Fruit fly (Drosophila melanogaster): Measurements from ENCODE around the gene CG6431.

- no peak for TF ChIP-seq h (optimal IDR thresholded peaks at IDR 0.05)
- no peak for TF ChIP-seq ttk (optimal IDR thresholded peaks at IDR 0.05)
- TF ChIP-seq psq (optimal IDR thresholded peaks at IDR 0.05): no peak
- no peak for TF ChIP-seq Sin3A (optimal IDR thresholded peaks at IDR 0.05)
Measured at dm6 chr2L:10689221-10690034, 34.6 kb upstream of the CG6431 start, which contains the start of gene CG7294.

Measured in Kc167 (cell line).